Fruit fly (Drosophila melanogaster): ENCODE measurements around the gene GatA.

The GatA gene

dm6 chr3R:19031210-19031609 lies 2.6 kb upstream of the GatA start, which contains the start of the genes Prp18 and CG6013:
Gene Prp18, minus strand, starts transcription at chr3R:19031271.
Gene CG6013, plus strand, starts transcription at chr3R:19031503.
- TF ChIP-seq Hr51 (GFP tag; optimal IDR thresholded peaks at IDR 0.05) (peak in 1 of 2 experiments; percentile 68), prd (optimal IDR thresholded peaks at IDR 0.05) (no peak), prd (GFP tag; IDR thresholded peaks at IDR 0.05) (peak; percentile 40; the same call in 1 of the 3 replicates), CG12769 (tag; optimal IDR thresholded peaks at IDR 0.05) (peak; percentile 3), CG7839 (tag; optimal IDR thresholded peaks at IDR 0.05) (peak; percentile 75), CG32767 (GFP tag; IDR thresholded peaks at IDR 0.05) (no peak), CG11696 (GFP tag; IDR thresholded peaks at IDR 0.05) (peak; percentile 97), CG12299 (tag; optimal IDR thresholded peaks at IDR 0.05) (peak; percentile 53), CG15269 (tag; optimal IDR thresholded peaks at IDR 0.05) (peak; percentile 65), CG10209 (GFP tag; optimal IDR thresholded peaks at IDR 0.05) (peak; percentile 21), sqz (GFP tag; optimal IDR thresholded peaks at IDR 0.05) (peak; percentile 88), CG9727 (GFP tag; optimal IDR thresholded peaks at IDR 0.05) (peak; percentile 57), CG14710 (tag; optimal IDR thresholded peaks at IDR 0.05) (peak; percentile 83), CG15696 (tag; optimal IDR thresholded peaks at IDR 0.05) (peak; percentile 76), gem (tag; optimal IDR thresholded peaks at IDR 0.05) (peak; percentile 86), CG13123 (GFP tag; optimal IDR thresholded peaks at IDR 0.05) (peak; percentile 40), CG2120 (GFP tag; optimal IDR thresholded peaks at IDR 0.05) (peak; percentile 25), Ada2b (GFP tag; IDR thresholded peaks at IDR 0.05) (peak; percentile 29; the same call in 1 of the 2 replicates), CG17829 (tag; optimal IDR thresholded peaks at IDR 0.05) (peak; percentile 78), Xbp1 (GFP tag; optimal IDR thresholded peaks at IDR 0.05) (peak; percentile 63), CG2678 (tag; optimal IDR thresholded peaks at IDR 0.05) (peak; percentile 78), HLH3B (GFP tag; IDR thresholded peaks at IDR 0.05) (peak; percentile 56), ranshi (GFP tag; IDR thresholded peaks at IDR 0.05) (peak; percentile 32; the same call in 1 of the 2 replicates), Chrac-16 (GFP tag; optimal IDR thresholded peaks at IDR 0.05) (peak; percentile 51), gsb-n (tag; optimal IDR thresholded peaks at IDR 0.05) (peak; percentile 74), CG9932 (GFP tag; IDR thresholded peaks at IDR 0.05) (peak; percentile 67), tgo (GFP tag; IDR thresholded peaks at IDR 0.05) (peak; percentile 73), CG18011 (GFP tag; optimal IDR thresholded peaks at IDR 0.05) (no peak), CG32532 (GFP tag; IDR thresholded peaks at IDR 0.05) (peak; percentile 63; the same call in 1 of the 2 replicates), kni (GFP tag; optimal IDR thresholded peaks at IDR 0.05) (no peak), CG5245 (GFP tag; optimal IDR thresholded peaks at IDR 0.05) (peak; percentile 4), CG6683 (GFP tag; optimal IDR thresholded peaks at IDR 0.05) (peak; percentile 15), CG10979 (tag; optimal IDR thresholded peaks at IDR 0.05) (peak; percentile 72), tap (tag; optimal IDR thresholded peaks at IDR 0.05) (peak; percentile 60), slbo (GFP tag; IDR thresholded peaks at IDR 0.05) (peak; percentile 62), CG7271 (tag; optimal IDR thresholded peaks at IDR 0.05) (peak; percentile 65), Six4 (GFP tag; optimal IDR thresholded peaks at IDR 0.05) (peak; percentile 25), CG1602 (GFP tag; optimal IDR thresholded peaks at IDR 0.05) (peak; percentile 57), hbn (GFP tag; IDR thresholded peaks at IDR 0.05; ENCODE audit: partially characterized antibody) (no peak), CG15514 (GFP tag; optimal IDR thresholded peaks at IDR 0.05) (peak; percentile 37), CG6254 (GFP tag; optimal IDR thresholded peaks at IDR 0.05) (peak; percentile 14), YL-1 (GFP tag; optimal IDR thresholded peaks at IDR 0.05) (peak; percentile 47), CG18599 (GFP tag; optimal IDR thresholded peaks at IDR 0.05) (peak; percentile 54), sens (GFP tag) (peak; percentile 28), Ptx1 (GFP tag; IDR thresholded peaks at IDR 0.05) (peak; percentile 75), unpg (GFP tag; optimal IDR thresholded peaks at IDR 0.05) (peak; percentile 58), Med (GFP tag) (peak; percentile 57), cato (GFP tag; optimal IDR thresholded peaks at IDR 0.05; ENCODE audit: borderline replicate concordance) (no peak), Ssrp (tag; optimal IDR thresholded peaks at IDR 0.05) (peak; percentile 57), Nf-YB (GFP tag; optimal IDR thresholded peaks at IDR 0.05) (peak; percentile 44)
